Worm (Caenorhabditis elegans) whole organism, mixed stage, embryonic: ENCODE measurements around the gene cebp-1.

Experiments used
- bed-3 ChIP-seq: fragments of 200-800 bp; sonication (Bioruptor generic); optimal IDR thresholded peaks from 3 replicates; lab custom pipeline; 2018; ENCODE audit warnings: mild to moderate bottlenecking, missing genetic modification characterization, moderate library complexity, missing compliant biosample characterization
- lin-13 ChIP-seq: fragments of 150-350 bp; optimal IDR thresholded peaks from 2 replicates; lab custom pipeline; 2014; ENCODE audit warnings: missing biosample characterization, missing genetic modification characterization
- lsy-2 ChIP-seq: fragments of 150-350 bp; optimal IDR thresholded peaks from 2 replicates; lab custom pipeline; 2014; ENCODE audit warnings: missing biosample characterization, missing genetic modification characterization
- mab-5 ChIP-seq: fragments of 150-350 bp; optimal IDR thresholded peaks from 2 replicates; lab custom pipeline; 2014; ENCODE audit warnings: missing biosample characterization, missing genetic modification characterization
- mep-1 ChIP-seq: fragments of 150-350 bp; optimal IDR thresholded peaks from 2 replicates; lab custom pipeline; 2017; ENCODE audit warnings: missing biosample characterization, missing genetic modification reagents, missing genetic modification characterization, inconsistent platforms
- nhr-12 ChIP-seq: fragments of 150-350 bp; optimal IDR thresholded peaks from 2 replicates; lab custom pipeline; 2014; ENCODE audit warnings: missing biosample characterization, missing genetic modification characterization
- sem-2 ChIP-seq: fragments of 200-800 bp; sonication (Bioruptor generic); optimal IDR thresholded peaks from 2 replicates; lab custom pipeline; 2018; ENCODE audit warnings: mild to moderate bottlenecking, missing genetic modification characterization, missing compliant biosample characterization
- tbx-8 ChIP-seq: fragments of 200-800 bp; sonication (Bioruptor generic); optimal IDR thresholded peaks from 2 replicates; lab custom pipeline; 2018; ENCODE audit warnings: mild to moderate bottlenecking, missing genetic modification characterization, moderate library complexity, missing compliant biosample characterization
- unc-39 ChIP-seq: fragments of 150-350 bp; optimal IDR thresholded peaks from 2 replicates; lab custom pipeline; 2014; ENCODE audit warnings: missing biosample characterization, missing genetic modification characterization
- unc-62 ChIP-seq: fragments of 150-350 bp; optimal IDR thresholded peaks from 2 replicates; lab custom pipeline; 2014; ENCODE audit warnings: missing biosample characterization, missing genetic modification reagents, missing genetic modification characterization
- ztf-11 ChIP-seq: fragments of 150-350 bp; optimal IDR thresholded peaks from 2 replicates; lab custom pipeline; 2014; ENCODE audit warnings: missing biosample characterization, missing genetic modification characterization

DNA sequence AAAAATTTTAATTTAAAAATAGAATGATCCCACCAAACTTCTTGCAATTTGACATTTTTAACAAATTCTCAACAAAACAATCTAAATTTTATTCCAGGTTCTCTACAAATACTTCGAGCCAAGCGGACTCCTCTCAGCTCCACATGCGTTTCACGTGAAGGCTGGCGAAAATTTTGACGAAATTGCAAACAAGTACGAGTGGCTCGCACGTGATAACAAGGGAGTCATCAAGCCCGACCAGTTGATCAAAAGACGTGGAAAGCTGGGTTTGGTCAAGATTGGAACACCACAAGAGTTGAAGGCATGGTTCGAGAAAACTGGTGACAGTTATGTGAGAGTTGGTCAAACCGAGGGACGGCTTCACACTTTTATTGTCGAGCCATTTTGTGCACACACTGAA is 26.0 kb upstream of the cebp-1 start:
- no peak for TF ChIP-seq lsy-2 (tag; lab: Kevin White, UChicago)
- no peak for TF ChIP-seq sem-2 (GFP tag; lab: Kevin White, UChicago)
- TF ChIP-seq mep-1 (tag; lab: Kevin White, UChicago): no peak
- TF ChIP-seq ztf-11 (tag; lab: Kevin White, UChicago): no peak
- TF ChIP-seq lin-13 (tag; lab: Kevin White, UChicago): no peak
- TF ChIP-seq unc-39 (tag; lab: Kevin White, UChicago): no peak
- TF ChIP-seq mab-5: no peak
- TF ChIP-seq unc-62 (GFP tag; lab: Kevin White, UChicago): no peak
- no peak for TF ChIP-seq nhr-12 (tag; lab: Kevin White, UChicago)
- TF ChIP-seq bed-3 (GFP tag; lab: Kevin White, UChicago): no peak
- TF ChIP-seq tbx-8 (GFP tag; lab: Kevin White, UChicago): no peak
